Worm (Caenorhabditis elegans): ENCODE measurements around the gene ttbk-4.

ce11 chrIV:10110417-10110816 is 35.5 kb upstream of the ttbk-4 start, which contains the start of gene egl-38:
- no peak for TF ChIP-seq ZK546.5 (tag; optimal IDR thresholded peaks at IDR 0.05)
- no peak for TF ChIP-seq egl-27 (tag; optimal IDR thresholded peaks at IDR 0.05)
- no peak for TF ChIP-seq lin-38 (GFP tag; IDR thresholded peaks at IDR 0.05)
- TF ChIP-seq lir-3 (tag; optimal IDR thresholded peaks at IDR 0.05), result no peak
- TF ChIP-seq mep-1 (tag; optimal IDR thresholded peaks at IDR 0.05), result no peak
- no peak for TF ChIP-seq lin-39 (tag; optimal IDR thresholded peaks at IDR 0.05)
- no peak for TF ChIP-seq unc-62 (GFP tag; optimal IDR thresholded peaks at IDR 0.05 in 1 of 2)
- TF ChIP-seq unc-62 (tag; optimal IDR thresholded peaks at IDR 0.05), result no peak
- no peak for TF ChIP-seq fkh-10 (GFP tag; optimal IDR thresholded peaks at IDR 0.05)
- TF ChIP-seq mdl-1 (tag; optimal IDR thresholded peaks at IDR 0.05), result no peak
- no peak for TF ChIP-seq lin-13 (GFP tag; optimal IDR thresholded peaks at IDR 0.05)
- no peak for TF ChIP-seq F49E8.2 (tag; optimal IDR thresholded peaks at IDR 0.05; ENCODE audit: borderline replicate concordance)
- TF ChIP-seq ztf-11 (tag; optimal IDR thresholded peaks at IDR 0.05), result no peak
- TF ChIP-seq nhr-11 (tag; optimal IDR thresholded peaks at IDR 0.05), result no peak
- TF ChIP-seq skn-1 (tag; optimal IDR thresholded peaks at IDR 0.05), result no peak

Data from whole organism, L4 larva.